Worm (Caenorhabditis elegans) whole organism, L3 larva: ENCODE results near the gene F48E8.2.

Experiments used
- R02D3.7 ChIP-seq: fragments of 150-350 bp; optimal IDR thresholded peaks from 2 replicates; lab custom pipeline; 2014; ENCODE audit warnings: missing biosample characterization, missing genetic modification characterization
- ZK546.5 ChIP-seq: sonication (generic microtip); optimal IDR thresholded peaks from 2 replicates; lab custom pipeline; 2017; ENCODE audit warnings: missing biosample characterization, missing genetic modification characterization
- aly-2 ChIP-seq: fragments of 150-350 bp; optimal IDR thresholded peaks from 2 replicates; lab custom pipeline; 2014; ENCODE audit warnings: missing biosample characterization, missing genetic modification characterization
- ceh-82 ChIP-seq: fragments of 150-350 bp; optimal IDR thresholded peaks from 2 replicates; lab custom pipeline; 2014; ENCODE audit warnings: missing biosample characterization, missing genetic modification characterization
- ceh-9 ChIP-seq: sonication (generic microtip); optimal IDR thresholded peaks from 2 replicates; lab custom pipeline; 2018; ENCODE audit warnings: missing biosample characterization, missing genetic modification characterization
- daf-12 ChIP-seq: fragments of 150-350 bp; optimal IDR thresholded peaks from 2 replicates; lab custom pipeline; 2014; ENCODE audit warnings: missing biosample characterization, missing genetic modification reagents, missing genetic modification characterization
- egl-27 ChIP-seq: sonication (generic microtip); optimal IDR thresholded peaks from 4 replicates; lab custom pipeline; 2017; ENCODE audit warnings: missing biosample characterization, missing genetic modification reagents, missing genetic modification characterization
- egl-5 ChIP-seq: fragments of 150-350 bp; optimal IDR thresholded peaks from 2 replicates; lab custom pipeline; 2017; ENCODE audit warnings: missing biosample characterization, missing genetic modification reagents, missing genetic modification characterization, inconsistent platforms
- elt-2 ChIP-seq: sonication (generic microtip); optimal IDR thresholded peaks from 2 replicates; lab custom pipeline; 2016; ENCODE audit warnings: missing genetic modification reagents, mild to moderate bottlenecking, missing genetic modification characterization, missing compliant biosample characterization
- elt-3 ChIP-seq, 3 experiments: fragments of 150-350 bp in 1 of 3; sonication (generic microtip) in 2 of 3; optimal IDR thresholded peaks; 2 replicates in 2 of 3; 4 replicates in 1 of 3; lab custom pipeline; 2014 to 2017; ENCODE audit warnings: missing biosample characterization in 3 of 3, missing genetic modification characterization in 3 of 3
- eor-1 ChIP-seq, 2 experiments: fragments of 150-350 bp; optimal IDR thresholded peaks; 2 replicates each; lab custom pipeline; 2014 to 2018; ENCODE audit warnings: missing biosample characterization in 2 of 2, missing genetic modification characterization in 2 of 2
- fkh-10 ChIP-seq: sonication (generic microtip); optimal IDR thresholded peaks from 2 replicates; lab custom pipeline; 2017; ENCODE audit warnings: missing biosample characterization, missing genetic modification reagents, missing genetic modification characterization
- fos-1 ChIP-seq: fragments of 150-350 bp; optimal IDR thresholded peaks from 2 replicates; lab custom pipeline; 2014; ENCODE audit warnings: missing biosample characterization, missing genetic modification characterization
- hmg-11 ChIP-seq: sonication (generic microtip); optimal IDR thresholded peaks from 2 replicates; lab custom pipeline; 2016; ENCODE audit warnings: missing genetic modification characterization, missing compliant biosample characterization
- lin-39 ChIP-seq: fragments of 150-350 bp; optimal IDR thresholded peaks from 2 replicates; lab custom pipeline; 2018; ENCODE audit warnings: missing biosample characterization, missing genetic modification reagents, missing genetic modification characterization
- lsy-12 ChIP-seq: sonication (generic microtip); optimal IDR thresholded peaks from 2 replicates; lab custom pipeline; 2016; ENCODE audit warnings: mild to moderate bottlenecking, missing genetic modification characterization, missing compliant biosample characterization
- mml-1 ChIP-seq: fragments of 150-350 bp; sonication (generic microtip); optimal IDR thresholded peaks from 3 replicates; lab custom pipeline; 2014; ENCODE audit warnings: missing biosample characterization, missing genetic modification characterization
- nfya-1 ChIP-seq: sonication (generic microtip); optimal IDR thresholded peaks from 2 replicates; lab custom pipeline; 2017; ENCODE audit warnings: missing genetic modification characterization, mild to moderate bottlenecking, missing compliant biosample characterization, antibody characterized with exemption, moderate library complexity; ENCODE audit not compliant: insufficient read depth
- nhr-11 ChIP-seq: fragments of 150-350 bp; optimal IDR thresholded peaks from 2 replicates; lab custom pipeline; 2014; ENCODE audit warnings: missing biosample characterization, missing genetic modification characterization
- nhr-23 ChIP-seq: fragments of 150-350 bp; optimal IDR thresholded peaks from 2 replicates; lab custom pipeline; 2014; ENCODE audit warnings: missing biosample characterization, missing genetic modification reagents, missing genetic modification characterization
- nhr-237 ChIP-seq: fragments of 150-350 bp; optimal IDR thresholded peaks from 2 replicates; lab custom pipeline; 2014; ENCODE audit warnings: missing biosample characterization, missing genetic modification characterization
- nhr-25 ChIP-seq: sonication (generic microtip); optimal IDR thresholded peaks from 2 replicates; lab custom pipeline; 2017; ENCODE audit warnings: missing biosample characterization, missing genetic modification characterization
- nhr-43 ChIP-seq: sonication (generic microtip); optimal IDR thresholded peaks from 2 replicates; lab custom pipeline; 2016; ENCODE audit warnings: mild to moderate bottlenecking, missing genetic modification characterization, missing compliant biosample characterization; ENCODE audit not compliant: poor library complexity, severe bottlenecking
- nhr-67 ChIP-seq: fragments of 150-350 bp; optimal IDR thresholded peaks from 2 replicates; lab custom pipeline; 2014; ENCODE audit warnings: missing biosample characterization, missing genetic modification characterization
- nhr-76 ChIP-seq: fragments of 150-350 bp; sonication (generic microtip); optimal IDR thresholded peaks from 5 replicates; lab custom pipeline; 2014; ENCODE audit warnings: missing biosample characterization, missing genetic modification characterization
- sea-2 ChIP-seq: fragments of 150-350 bp; sonication (generic microtip); optimal IDR thresholded peaks from 4 replicates; lab custom pipeline; 2014; ENCODE audit warnings: missing biosample characterization, missing genetic modification reagents, missing genetic modification characterization
- skn-1 ChIP-seq: fragments of 150-350 bp; optimal IDR thresholded peaks from 2 replicates; lab custom pipeline; 2014; ENCODE audit warnings: missing biosample characterization, missing genetic modification characterization
- unc-39 ChIP-seq: sonication (generic microtip); optimal IDR thresholded peaks from 4 replicates; lab custom pipeline; 2017; ENCODE audit warnings: missing biosample characterization, missing genetic modification characterization
- unc-62 ChIP-seq: fragments of 150-350 bp; sonication (generic microtip); optimal IDR thresholded peaks from 4 replicates; lab custom pipeline; 2014; ENCODE audit warnings: missing biosample characterization, missing genetic modification reagents, missing genetic modification characterization
- zag-1 ChIP-seq: fragments of 150-350 bp; optimal IDR thresholded peaks from 2 replicates; lab custom pipeline; 2014; ENCODE audit warnings: missing biosample characterization, missing genetic modification characterization
- ztf-11 ChIP-seq: fragments of 150-350 bp; optimal IDR thresholded peaks from 2 replicates; lab custom pipeline; 2014; ENCODE audit warnings: missing biosample characterization, missing genetic modification characterization
- ztf-4 ChIP-seq: fragments of 150-350 bp; optimal IDR thresholded peaks from 2 replicates; lab custom pipeline; 2014; ENCODE audit warnings: missing biosample characterization, missing genetic modification characterization

Gene F48E8.2

ce11 chrIII:5464850-5465249 is 673 bp downstream of the F48E8.2 start:
- TF ChIP-seq nhr-25 (tag; lab: Kevin White, UChicago) (peak; percentile 19), mml-1 (tag; lab: Kevin White, UChicago) (no peak), nhr-23 (tag; lab: Kevin White, UChicago) (no peak), sea-2 (GFP tag; lab: Kevin White, UChicago) (no peak), skn-1 (tag; lab: Kevin White, UChicago) (no peak), unc-39 (tag; lab: Kevin White, UChicago) (no peak), elt-3 (tag; optimal IDR thresholded peaks at IDR 0.05; lab: Kevin White, UChicago) (peak; percentile 49 to 90 (median 88))

ce11 chrIII:5469090-5469489 is 4.9 kb downstream of the F48E8.2 start:
- TF ChIP-seq ZK546.5 (tag; lab: Kevin White, UChicago) (no peak), egl-27 (tag; lab: Kevin White, UChicago) (no peak), nfya-1 (peak; percentile 99), fos-1 (tag; lab: Kevin White, UChicago) (no peak)

- TF ChIP-seq ceh-82 (tag; lab: Kevin White, UChicago) = no peak
- peak; percentile 48 for TF ChIP-seq nfya-1
- peak; percentile 82 for TF ChIP-seq nhr-23 (tag; lab: Kevin White, UChicago)
- peak; percentile 56 for TF ChIP-seq nhr-43
- TF ChIP-seq, all 47 proteins: peak for 3
Measured at ce11 chrIII:5472693-5473092, 8.5 kb downstream of the F48E8.2 start.

ce11 chrIII:5474176-5474575 is 10.0 kb downstream of the F48E8.2 start, which contains the start of gene lon-1:
lon-1 (plus strand) TSS chrIII:5474476.
- TF ChIP-seq R02D3.7 (no peak), nhr-23 (tag; lab: Kevin White, UChicago) (peak; percentile 15)
- TF ChIP-seq, all 47 proteins: peak for 1

ce11 chrIII:5478011-5478410 is 13.8 kb downstream of the F48E8.2 start, which contains the start of gene R02F2.10:
R02F2.10 (plus strand) TSS chrIII:5478311.
- TF ChIP-seq eor-1 (tag; optimal IDR thresholded peaks at IDR 0.05; lab: Kevin White, UChicago) (no peak), nhr-25 (tag; lab: Kevin White, UChicago) (no peak), daf-12 (tag; lab: Kevin White, UChicago) (no peak), ceh-9 (tag; lab: Kevin White, UChicago) (no peak), nhr-76 (tag; lab: Kevin White, UChicago) (no peak), zag-1 (tag; lab: Kevin White, UChicago) (no peak), lsy-12 (tag; lab: Kevin White, UChicago) (no peak), R02D3.7 (no peak), egl-5 (no peak), nhr-237 (tag; lab: Kevin White, UChicago) (no peak), ceh-82 (tag; lab: Kevin White, UChicago) (no peak), fkh-10 (GFP tag; lab: Kevin White, UChicago) (no peak), hmg-11 (tag; lab: Kevin White, UChicago) (no peak), nhr-43 (no peak)

- TF ChIP-seq ceh-9 (tag; lab: Kevin White, UChicago) (no peak), lin-39 (tag; lab: Kevin White, UChicago) (no peak), ztf-11 (tag; lab: Kevin White, UChicago) (no peak), aly-2 (tag; lab: Kevin White, UChicago) (no peak), R02D3.7 (no peak), nhr-11 (tag; lab: Kevin White, UChicago) (no peak), egl-27 (tag; lab: Kevin White, UChicago) (no peak), egl-5 (no peak), ztf-4 (tag; lab: Kevin White, UChicago) (no peak), eor-1 (tag; optimal IDR thresholded peaks at IDR 0.05; lab: Kevin White, UChicago) (no peak), nhr-25 (tag; lab: Kevin White, UChicago) (no peak), daf-12 (tag; lab: Kevin White, UChicago) (no peak), nhr-23 (tag; lab: Kevin White, UChicago) (no peak), elt-2 (tag; lab: Kevin White, UChicago) (no peak), nhr-67 (tag; lab: Kevin White, UChicago) (no peak), unc-62 (GFP tag; lab: Kevin White, UChicago) (no peak), lsy-12 (tag; lab: Kevin White, UChicago) (no peak)
Measured at ce11 chrIII:5478824-5479368, 14.7 kb downstream of the F48E8.2 start, which contains the start of the genes R02F2.6 and R02F2.5. R02F2.6 (minus strand) TSS chrIII:5478924. R02F2.5 (plus strand) TSS chrIII:5479318.
